Fruit fly (Drosophila melanogaster) whole organism, adult: ENCODE measurements around the gene Coq6.

Experiments used
- CG12768 ChIP-seq: fragments of 200-800 bp; sonication (Bioruptor generic); optimal IDR thresholded peaks from 2 replicates; lab custom pipeline; 2017; ENCODE audit warnings: missing biosample characterization, missing genetic modification characterization, mild to moderate bottlenecking, moderate library complexity, missing genetic modification reagents
- Clk ChIP-seq: fragments of 200-800 bp; sonication (Bioruptor generic); optimal IDR thresholded peaks from 2 replicates; lab custom pipeline; 2017; ENCODE audit warnings: missing biosample characterization, missing genetic modification characterization
- Mnt ChIP-seq: fragments of 200-800 bp; sonication (Bioruptor generic); optimal IDR thresholded peaks from 2 replicates; lab custom pipeline; 2016; ENCODE audit warnings: missing biosample characterization, mild to moderate bottlenecking, missing genetic modification characterization
- ovo ChIP-seq: fragments of 200-800 bp; sonication (Bioruptor generic); optimal IDR thresholded peaks from 2 replicates; lab custom pipeline; 2016; ENCODE audit warnings: missing biosample characterization, missing genetic modification characterization
- pad ChIP-seq: fragments of 200-800 bp; sonication (Bioruptor generic); optimal IDR thresholded peaks from 3 replicates; lab custom pipeline; 2017; ENCODE audit warnings: missing biosample characterization, missing genetic modification characterization, mild to moderate bottlenecking, moderate library complexity, missing genetic modification reagents
- toe ChIP-seq: fragments of 200-800 bp; sonication (Bioruptor generic); optimal IDR thresholded peaks from 2 replicates; lab custom pipeline; 2016; ENCODE audit warnings: missing biosample characterization, missing genetic modification characterization

dm6 chr2L:5514946-5515345 lies 17.1 kb downstream of the Coq6 start:
- TF ChIP-seq toe, result no peak
- TF ChIP-seq ovo (GFP tag; lab: Kevin White, UChicago), result no peak
- no peak for TF ChIP-seq pad (GFP tag; lab: Kevin White, UChicago)
- no peak for TF ChIP-seq CG12768 (GFP tag; lab: Kevin White, UChicago)
- no peak for TF ChIP-seq Clk (GFP tag; lab: Kevin White, UChicago)
- no peak for TF ChIP-seq Mnt
